Worm (Caenorhabditis elegans) whole organism, mixed stage, embryonic: ENCODE data around the gene cec-5.

Experiments used
- hlh-1 ChIP-seq: fragments of 150-350 bp; optimal IDR thresholded peaks from 2 replicates; lab custom pipeline; 2014; ENCODE audit warnings: missing biosample characterization, missing genetic modification reagents, missing genetic modification characterization
- nhr-237 ChIP-seq: fragments of 150-350 bp; optimal IDR thresholded peaks from 2 replicates; lab custom pipeline; 2014; ENCODE audit warnings: missing biosample characterization, missing genetic modification characterization

DNA sequence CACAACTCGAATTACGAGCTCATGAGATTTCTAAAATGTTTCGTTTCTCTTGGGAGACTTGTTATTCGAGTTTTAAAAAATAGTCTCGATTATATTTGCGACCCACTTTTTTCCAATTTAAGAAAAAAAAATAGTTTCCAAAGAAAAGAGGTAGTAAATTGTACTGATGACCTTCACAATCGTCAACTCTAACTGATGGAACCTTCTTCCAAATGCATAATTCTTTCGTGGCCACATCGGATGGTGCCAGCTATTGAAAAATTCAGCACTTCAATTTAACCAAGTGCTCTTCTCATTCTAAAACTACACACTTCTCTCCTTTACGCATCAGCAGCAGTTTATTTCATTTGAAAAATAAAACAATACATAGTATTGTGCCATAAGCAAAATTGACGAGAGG lies 36.2 kb downstream of the cec-5 start:
- TF ChIP-seq hlh-1 (no peak), nhr-237 (tag; lab: Kevin White, UChicago) (no peak)
